Worm (Caenorhabditis elegans) whole organism, L1 larva: Measurements from ENCODE around the gene F42F12.4.

ENCODE experiments used
- C04F5.9 ChIP-seq: sonication (generic microtip); optimal IDR thresholded peaks from 2 replicates; lab custom pipeline; 2016; ENCODE audit warnings: missing genetic modification characterization, missing compliant biosample characterization
- C16A3.4 ChIP-seq: fragments of 150-350 bp; optimal IDR thresholded peaks from 2 replicates; lab custom pipeline; 2014; ENCODE audit warnings: missing biosample characterization, missing genetic modification characterization
- C34B4.2 ChIP-seq: sonication (generic microtip); optimal IDR thresholded peaks from 2 replicates; lab custom pipeline; 2017; ENCODE audit warnings: mild to moderate bottlenecking, missing genetic modification characterization, missing compliant biosample characterization
- Y116A8C.19 ChIP-seq: sonication (generic microtip); optimal IDR thresholded peaks from 2 replicates; lab custom pipeline; 2016; ENCODE audit warnings: missing compliant biosample characterization, missing genetic modification characterization, borderline replicate concordance
- aha-1 ChIP-seq: fragments of 150-350 bp; optimal IDR thresholded peaks from 2 replicates; lab custom pipeline; 2014; ENCODE audit warnings: missing biosample characterization, missing genetic modification characterization
- efl-1 ChIP-seq, 4 experiments: fragments of 150-350 bp; optimal IDR thresholded peaks in 3 of 4; peaks in 1 of 4; 1 replicate in 1 of 4; 2 replicates in 3 of 4; lab custom pipeline; 2014; ENCODE audit warnings: missing biosample characterization in 2 of 4, missing genetic modification characterization in 2 of 4, missing genetic modification reagents in 2 of 4
- efl-3 ChIP-seq: fragments of 200-800 bp; sonication (Bioruptor generic); optimal IDR thresholded peaks from 2 replicates; lab custom pipeline; 2018; ENCODE audit warnings: mild to moderate bottlenecking, missing genetic modification characterization, missing compliant biosample characterization
- elt-3 ChIP-seq, 6 experiments: fragments of 150-350 bp in 1 of 6; sonication (generic microtip); optimal IDR thresholded peaks; 2 replicates each; lab custom pipeline; 2017 to 2018; ENCODE audit warnings: missing biosample characterization in 6 of 6, missing genetic modification characterization in 6 of 6, inconsistent platforms in 1 of 6
- fkh-10 ChIP-seq: sonication (generic microtip); optimal IDR thresholded peaks from 2 replicates; lab custom pipeline; 2017; ENCODE audit warnings: missing biosample characterization, missing genetic modification reagents, missing genetic modification characterization
- fkh-4 ChIP-seq: sonication (generic microtip); optimal IDR thresholded peaks from 2 replicates; lab custom pipeline; 2016; ENCODE audit warnings: missing compliant biosample characterization, missing genetic modification characterization, borderline replicate concordance
- fos-1 ChIP-seq: fragments of 150-350 bp; optimal IDR thresholded peaks from 2 replicates; lab custom pipeline; 2014; ENCODE audit warnings: missing biosample characterization, missing genetic modification characterization
- grh-1 ChIP-seq: fragments of 200-800 bp; sonication (Bioruptor generic); IDR thresholded peaks from 2 replicates; pipeline ENCODE4 v1.3.6; 2022; ENCODE audit warnings: missing genetic modification reagents, missing genetic modification characterization, missing compliant biosample characterization
- hlh-17 ChIP-seq: fragments of 200-800 bp; sonication (Bioruptor generic); optimal IDR thresholded peaks from 2 replicates; lab custom pipeline; 2018; ENCODE audit warnings: missing genetic modification characterization, mild to moderate bottlenecking, missing compliant biosample characterization, moderate library complexity, borderline replicate concordance
- hlh-4 ChIP-seq: sonication (generic microtip); optimal IDR thresholded peaks from 2 replicates; lab custom pipeline; 2016; ENCODE audit warnings: mild to moderate bottlenecking, missing genetic modification characterization, missing compliant biosample characterization
- lin-13 ChIP-seq: fragments of 150-350 bp; optimal IDR thresholded peaks from 2 replicates; lab custom pipeline; 2014; ENCODE audit warnings: missing biosample characterization, missing genetic modification reagents, missing genetic modification characterization
- lin-39 ChIP-seq: fragments of 150-350 bp; optimal IDR thresholded peaks from 2 replicates; lab custom pipeline; 2014; ENCODE audit warnings: missing biosample characterization, missing genetic modification reagents, missing genetic modification characterization
- lir-3 ChIP-seq: sonication (generic microtip); optimal IDR thresholded peaks from 2 replicates; lab custom pipeline; 2016; ENCODE audit warnings: mild to moderate bottlenecking, missing genetic modification characterization, moderate library complexity, missing compliant biosample characterization; ENCODE audit not compliant: poor library complexity
- lsy-2 ChIP-seq, 2 experiments: fragments of 150-350 bp; optimal IDR thresholded peaks; 2 replicates each; lab custom pipeline; 2014; ENCODE audit warnings: missing biosample characterization in 2 of 2, missing genetic modification characterization in 2 of 2
- mef-2 ChIP-seq: fragments of 150-350 bp; optimal IDR thresholded peaks from 2 replicates; lab custom pipeline; 2014; ENCODE audit warnings: missing biosample characterization, missing genetic modification characterization
- mep-1 ChIP-seq: fragments of 150-350 bp; optimal IDR thresholded peaks from 2 replicates; lab custom pipeline; 2014; ENCODE audit warnings: missing biosample characterization, missing genetic modification characterization
- nhr-19 ChIP-seq: fragments of 200-800 bp; sonication (Bioruptor generic); conservative IDR thresholded peaks from 2 replicates; pipeline ENCODE4 v1.3.6; 2022; ENCODE audit warnings: missing genetic modification characterization, missing compliant biosample characterization
- nhr-20 ChIP-seq: sonication (generic microtip); optimal IDR thresholded peaks from 2 replicates; lab custom pipeline; 2016; ENCODE audit warnings: mild to moderate bottlenecking, missing genetic modification characterization, missing compliant biosample characterization
- nhr-47 ChIP-seq: sonication (generic microtip); optimal IDR thresholded peaks from 2 replicates; lab custom pipeline; 2016; ENCODE audit warnings: mild to moderate bottlenecking, missing genetic modification characterization, moderate library complexity, missing compliant biosample characterization
- nhr-71 ChIP-seq: sonication (generic microtip); optimal IDR thresholded peaks from 2 replicates; lab custom pipeline; 2016; ENCODE audit warnings: mild to moderate bottlenecking, missing genetic modification characterization, moderate library complexity, missing compliant biosample characterization
- nhr-85 ChIP-seq: sonication (generic microtip); peaks from one replicate; lab custom pipeline; 2016; ENCODE audit warnings: missing genetic modification characterization, inconsistent platforms, missing compliant biosample characterization
- nhr-90 ChIP-seq: sonication (generic microtip); optimal IDR thresholded peaks from 2 replicates; lab custom pipeline; 2016; ENCODE audit warnings: mild to moderate bottlenecking, missing genetic modification characterization, missing compliant biosample characterization; ENCODE audit not compliant: poor library complexity
- pag-3 ChIP-seq: sonication (generic microtip); optimal IDR thresholded peaks from 2 replicates; lab custom pipeline; 2017; ENCODE audit warnings: missing genetic modification characterization, mild to moderate bottlenecking, missing compliant biosample characterization, antibody characterized with exemption, borderline replicate concordance; ENCODE audit not compliant: insufficient read depth
- snu-23 ChIP-seq: sonication (generic microtip); optimal IDR thresholded peaks from 2 replicates; lab custom pipeline; 2016; ENCODE audit warnings: missing genetic modification characterization, missing compliant biosample characterization
- sup-37 ChIP-seq: fragments of 200-800 bp; sonication (Bioruptor generic); optimal IDR thresholded peaks from 2 replicates; lab custom pipeline; 2018; ENCODE audit warnings: mild to moderate bottlenecking, missing genetic modification characterization, missing compliant biosample characterization
- tbx-2 ChIP-seq: sonication (generic microtip); optimal IDR thresholded peaks from 2 replicates; lab custom pipeline; 2016; ENCODE audit warnings: missing genetic modification characterization, missing compliant biosample characterization
- unc-130 ChIP-seq: fragments of 150-350 bp; optimal IDR thresholded peaks from 2 replicates; lab custom pipeline; 2017; ENCODE audit warnings: missing biosample characterization, missing genetic modification characterization, inconsistent platforms
- unc-30 ChIP-seq: sonication (generic microtip); optimal IDR thresholded peaks from 2 replicates; lab custom pipeline; 2017; ENCODE audit warnings: missing biosample characterization, missing genetic modification characterization
- unc-62 ChIP-seq: fragments of 150-350 bp; optimal IDR thresholded peaks from 2 replicates; lab custom pipeline; 2014; ENCODE audit warnings: missing biosample characterization, missing genetic modification reagents, missing genetic modification characterization
- vab-15 ChIP-seq: sonication (generic microtip); optimal IDR thresholded peaks from 2 replicates; lab custom pipeline; 2017; ENCODE audit warnings: missing genotype, mild to moderate bottlenecking, missing genetic modification characterization, missing compliant biosample characterization

Gene F42F12.4

DNA sequence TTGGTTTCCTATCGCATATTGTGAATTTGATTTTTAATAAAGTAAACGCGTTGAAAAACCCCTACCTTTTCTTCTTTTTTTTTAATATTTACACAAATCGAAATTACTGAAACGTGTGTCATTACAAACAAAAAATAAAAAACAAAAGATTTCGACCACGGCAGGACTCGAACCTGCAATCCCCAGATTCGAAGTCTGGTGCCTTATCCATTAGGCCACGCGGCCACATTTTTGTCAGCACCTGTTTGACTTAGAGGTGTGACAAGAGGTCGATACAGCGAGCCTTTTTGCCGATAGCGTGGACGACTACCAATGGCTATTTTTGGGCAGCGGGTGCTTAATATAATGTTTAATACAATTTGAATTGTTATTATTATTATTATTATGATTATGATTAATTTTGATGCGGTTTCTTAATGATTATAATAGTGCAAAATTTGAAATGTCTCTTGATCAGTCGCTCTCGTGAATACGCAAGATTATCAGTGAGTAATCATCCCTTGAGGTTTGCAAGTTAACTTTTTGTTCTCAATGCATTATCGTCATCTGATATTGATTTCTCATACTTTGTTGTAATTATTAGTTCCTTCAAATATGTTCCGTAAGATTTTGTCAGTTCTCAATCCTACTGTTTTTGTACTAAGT is 14.8 kb downstream of the F42F12.4 start, which contains the start of gene srd-44:
Gene srd-44 (plus strand): TSS at position 595 of the 645 bp plus-strand sequence.
- peak; percentile 33 for TF ChIP-seq nhr-90
- peak; percentile 48 for TF ChIP-seq lir-3 (tag; lab: Kevin White, UChicago)
- TF ChIP-seq nhr-47 (tag; lab: Kevin White, UChicago) = peak; percentile 13
- TF ChIP-seq nhr-71 (tag; lab: Kevin White, UChicago) = peak; percentile 31
- TF ChIP-seq lin-13 (GFP tag; lab: Kevin White, UChicago) = no peak
- TF ChIP-seq efl-3 (GFP tag; lab: Kevin White, UChicago) = no peak
- peak; percentile 19 for TF ChIP-seq C16A3.4
- 0 out of 2 replicates have a peak, but pooled peaks have one; percentile 10 for TF ChIP-seq nhr-19 (GFP tag; lab: Robert Waterston, UW)
- peak; percentile 50 for TF ChIP-seq snu-23
- TF ChIP-seq grh-1 (GFP tag; lab: Robert Waterston, UW) = no peak
- no peak for TF ChIP-seq efl-1 (optimal IDR thresholded peaks at IDR 0.05; lab: Kevin White, UChicago)
- TF ChIP-seq efl-1 (GFP tag; optimal IDR thresholded peaks at IDR 0.05 in 1 of 2; lab: Kevin White, UChicago) = peak in 1 of 2 experiments; percentile 58
- TF ChIP-seq fos-1 (tag; lab: Kevin White, UChicago) = no peak
- TF ChIP-seq nhr-20 (tag; lab: Kevin White, UChicago) = peak; percentile 29
- TF ChIP-seq C04F5.9 (tag; lab: Kevin White, UChicago) = no peak
- TF ChIP-seq nhr-85 (tag; lab: Kevin White, UChicago) = peak; percentile 40
- TF ChIP-seq lsy-2 (tag; optimal IDR thresholded peaks at IDR 0.05; lab: Kevin White, UChicago) = no peak

ce11 chrX:12335808-12336207 is 16.9 kb downstream of the F42F12.4 start, which contains the start of gene srd-48:
TSS of gene srd-48 (plus strand) at chrX:12336108.
- TF ChIP-seq mep-1 (tag; lab: Kevin White, UChicago) = no peak
- no peak for TF ChIP-seq nhr-85 (tag; lab: Kevin White, UChicago)
- no peak for TF ChIP-seq lin-39 (tag; lab: Kevin White, UChicago)
- TF ChIP-seq unc-62 (GFP tag; lab: Kevin White, UChicago) = no peak
- TF ChIP-seq aha-1 (tag; lab: Kevin White, UChicago) = no peak
- TF ChIP-seq C34B4.2 (tag; lab: Kevin White, UChicago) = no peak
- no peak for TF ChIP-seq hlh-4 (tag; lab: Kevin White, UChicago)
- TF ChIP-seq C04F5.9 (tag; lab: Kevin White, UChicago) = no peak
- TF ChIP-seq Y116A8C.19 (tag; lab: Kevin White, UChicago) = no peak
- TF ChIP-seq lin-13 (GFP tag; lab: Kevin White, UChicago) = no peak
- TF ChIP-seq unc-30 (tag; lab: Kevin White, UChicago) = no peak
- TF ChIP-seq nhr-47 (tag; lab: Kevin White, UChicago) = no peak
- TF ChIP-seq fkh-10 (GFP tag; lab: Kevin White, UChicago) = no peak
- TF ChIP-seq fkh-4 (tag; lab: Kevin White, UChicago) = no peak
- no peak for TF ChIP-seq sup-37 (GFP tag; lab: Kevin White, UChicago)
- TF ChIP-seq mef-2 (tag; lab: Kevin White, UChicago) = no peak
- TF ChIP-seq vab-15 (tag; lab: Kevin White, UChicago) = no peak
- no peak for TF ChIP-seq unc-130 (tag; lab: Kevin White, UChicago)

DNA sequence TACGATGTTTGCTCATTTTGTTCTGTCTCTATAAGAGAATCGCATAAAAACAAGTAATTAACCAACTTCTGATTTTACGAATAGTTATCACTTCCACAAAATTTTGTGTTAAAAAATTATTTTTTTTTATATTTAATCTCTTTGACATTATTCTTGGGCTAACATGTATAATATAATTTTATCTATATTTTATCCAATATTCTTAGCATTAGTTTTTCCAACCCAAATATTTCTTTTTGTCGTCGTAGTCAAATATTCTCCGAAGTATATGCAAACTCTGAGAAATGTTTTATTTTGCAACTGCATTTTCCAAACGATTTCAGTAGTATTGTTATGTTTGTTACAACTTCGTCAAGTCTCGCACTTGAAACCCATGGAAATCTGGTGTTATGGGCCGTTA is 19.3 kb downstream of the F42F12.4 start, which contains the start of gene srd-47:
Gene srd-47 (plus strand): TSS at position 164 of the 400 bp plus-strand sequence.
- no peak for TF ChIP-seq efl-1 (optimal IDR thresholded peaks at IDR 0.05; lab: Kevin White, UChicago)
- peak in 1 of 2 experiments; percentile 70 for TF ChIP-seq efl-1 (GFP tag; optimal IDR thresholded peaks at IDR 0.05 in 1 of 2; lab: Kevin White, UChicago)
- no peak for TF ChIP-seq tbx-2 (tag; lab: Kevin White, UChicago)
- TF ChIP-seq lsy-2 (tag; optimal IDR thresholded peaks at IDR 0.05; lab: Kevin White, UChicago) = no peak
- TF ChIP-seq pag-3 (tag; lab: Kevin White, UChicago) = no peak
- TF ChIP-seq elt-3 (tag; optimal IDR thresholded peaks at IDR 0.05; lab: Kevin White, UChicago) = no peak
- no peak for TF ChIP-seq unc-130 (tag; lab: Kevin White, UChicago)
- no peak for TF ChIP-seq hlh-17 (GFP tag; lab: Kevin White, UChicago)
